Fruit fly (Drosophila melanogaster): ENCODE measurements around the gene CG16800.
A peak's percentile ranks its signal among the peaks of the same experiment; 100 is the strongest.

CG16800 gene

dm6 chr2L:13004059-13004870 is 37.9 kb downstream of the CG16800 start, which contains the start of the genes Vha68-1 and mTor (continued):
- TF ChIP-seq dpn (GFP tag; optimal IDR thresholded peaks at IDR 0.05) (peak; percentile 73 to 82), maf-S (GFP tag; optimal IDR thresholded peaks at IDR 0.05) (peak; percentile 68), CG3726 (GFP tag; IDR thresholded peaks at IDR 0.05) (peak; percentile 46; the same call in 1 of the 3 replicates), mam (GFP tag; optimal IDR thresholded peaks at IDR 0.05) (peak; percentile 90), CG10431 (GFP tag; optimal IDR thresholded peaks at IDR 0.05) (no peak), YL-1 (GFP tag; optimal IDR thresholded peaks at IDR 0.05) (no peak), B-H1 (GFP tag; IDR thresholded peaks at IDR 0.05) (peak; percentile 68), trh (GFP tag; optimal IDR thresholded peaks at IDR 0.05) (peak; percentile 50), gro (GFP tag; optimal IDR thresholded peaks at IDR 0.05) (no peak), CG9876 (GFP tag; optimal IDR thresholded peaks at IDR 0.05) (peak; percentile 72), p53 (GFP tag; optimal IDR thresholded peaks at IDR 0.05) (peak; percentile 36), pb (GFP tag; optimal IDR thresholded peaks at IDR 0.05) (no peak), org-1 (GFP tag; optimal IDR thresholded peaks at IDR 0.05) (no peak), CG9797 (GFP tag; optimal IDR thresholded peaks at IDR 0.05) (peak; percentile 27), dan (GFP tag; IDR thresholded peaks at IDR 0.05) (no peak), sim (GFP tag; IDR thresholded peaks at IDR 0.05) (no peak; the same call in 1 of the 2 replicates), Fer2 (tag; optimal IDR thresholded peaks at IDR 0.05) (peak; percentile 70), CG4820 (GFP tag; optimal IDR thresholded peaks at IDR 0.05) (peak; percentile 64), exex (tag; optimal IDR thresholded peaks at IDR 0.05) (no peak), CG9437 (GFP tag; optimal IDR thresholded peaks at IDR 0.05) (peak; percentile 68), Atf-2 (GFP tag; optimal IDR thresholded peaks at IDR 0.05) (peak; percentile 55), dmrt11E (tag; optimal IDR thresholded peaks at IDR 0.05) (peak; percentile 75), CG2116 (GFP tag; optimal IDR thresholded peaks at IDR 0.05) (peak; percentile 66), en (GFP tag; optimal IDR thresholded peaks at IDR 0.05) (no peak), disco-r (GFP tag; optimal IDR thresholded peaks at IDR 0.05) (no peak), nerfin-1 (tag; optimal IDR thresholded peaks at IDR 0.05) (no peak), Nf-YB (GFP tag; optimal IDR thresholded peaks at IDR 0.05) (no peak), h (optimal IDR thresholded peaks at IDR 0.05) (no peak), psq (GFP tag; optimal IDR thresholded peaks at IDR 0.05) (peak; percentile 58), CG3847 (GFP tag; IDR thresholded peaks at IDR 0.05) (peak; percentile 86), CG18619 (GFP tag; optimal IDR thresholded peaks at IDR 0.05) (peak; percentile 77), fru (optimal IDR thresholded peaks at IDR 0.05) (no peak), Ptx1 (GFP tag; IDR thresholded peaks at IDR 0.05) (peak; percentile 85), CG15479 (GFP tag; optimal IDR thresholded peaks at IDR 0.05) (no peak), Dp (GFP tag; optimal IDR thresholded peaks at IDR 0.05) (peak; percentile 40), CG17328 (GFP tag; IDR thresholded peaks at IDR 0.05) (peak; percentile 68), chn (GFP tag; optimal IDR thresholded peaks at IDR 0.05) (peak; percentile 86), so (GFP tag; IDR thresholded peaks at IDR 0.05) (no peak), CG11695 (GFP tag; IDR thresholded peaks at IDR 0.05) (peak; percentile 68; the same call in 2 of the 3 replicates), oc (tag; optimal IDR thresholded peaks at IDR 0.05) (no peak), CG13624 (GFP tag; optimal IDR thresholded peaks at IDR 0.05) (no peak), her (GFP tag; optimal IDR thresholded peaks at IDR 0.05) (peak; percentile 19), nom (GFP tag; optimal IDR thresholded peaks at IDR 0.05) (no peak), gsb-n (tag; optimal IDR thresholded peaks at IDR 0.05) (no peak), CG17912 (GFP tag; optimal IDR thresholded peaks at IDR 0.05) (no peak), Hr51 (GFP tag; optimal IDR thresholded peaks at IDR 0.05) (peak in 1 of 2 experiments; percentile 74), slou (GFP tag; optimal IDR thresholded peaks at IDR 0.05) (peak; percentile 84), Sin3A (optimal IDR thresholded peaks at IDR 0.05) (peak; percentile 1), CG15696 (tag; optimal IDR thresholded peaks at IDR 0.05) (peak; percentile 73), Drgx (GFP tag; IDR thresholded peaks at IDR 0.05) (peak; percentile 73), dmrt99B (tag; optimal IDR thresholded peaks at IDR 0.05) (no peak)
